Worm (Caenorhabditis elegans) whole organism, L2 larva: ENCODE data around the gene ensh-1.

Source experiments
- R02D3.7 ChIP-seq: fragments of 150-350 bp; optimal IDR thresholded peaks from 2 replicates; lab custom pipeline; 2014; ENCODE audit warnings: missing biosample characterization, missing genetic modification characterization
- alr-1 ChIP-seq: fragments of 150-350 bp; optimal IDR thresholded peaks from 2 replicates; lab custom pipeline; 2014; ENCODE audit warnings: missing biosample characterization, missing genetic modification characterization
- blmp-1 ChIP-seq: sonication (generic microtip); optimal IDR thresholded peaks from 2 replicates; lab custom pipeline; 2017; ENCODE audit warnings: missing genetic modification characterization, mild to moderate bottlenecking, missing compliant biosample characterization, antibody characterized with exemption, moderate library complexity; ENCODE audit not compliant: insufficient read depth
- ceh-82 ChIP-seq: fragments of 150-350 bp; optimal IDR thresholded peaks from 2 replicates; lab custom pipeline; 2014; ENCODE audit warnings: missing biosample characterization, missing genetic modification characterization
- nhr-11 ChIP-seq: fragments of 150-350 bp; optimal IDR thresholded peaks from 2 replicates; lab custom pipeline; 2014; ENCODE audit warnings: missing biosample characterization, missing genetic modification characterization
- nhr-237 ChIP-seq: fragments of 150-350 bp; optimal IDR thresholded peaks from 2 replicates; lab custom pipeline; 2014; ENCODE audit warnings: missing biosample characterization, missing genetic modification characterization
- skn-1 ChIP-seq: sonication (generic microtip); optimal IDR thresholded peaks from 2 replicates; lab custom pipeline; 2017; ENCODE audit warnings: missing biosample characterization, missing genetic modification characterization
- snpc-4 ChIP-seq: fragments of 150-350 bp; optimal IDR thresholded peaks from 2 replicates; lab custom pipeline; 2014; ENCODE audit warnings: missing biosample characterization, missing genetic modification characterization
- unc-39 ChIP-seq: fragments of 150-350 bp; optimal IDR thresholded peaks from 2 replicates; lab custom pipeline; 2014; ENCODE audit warnings: missing biosample characterization, missing genetic modification characterization

DNA sequence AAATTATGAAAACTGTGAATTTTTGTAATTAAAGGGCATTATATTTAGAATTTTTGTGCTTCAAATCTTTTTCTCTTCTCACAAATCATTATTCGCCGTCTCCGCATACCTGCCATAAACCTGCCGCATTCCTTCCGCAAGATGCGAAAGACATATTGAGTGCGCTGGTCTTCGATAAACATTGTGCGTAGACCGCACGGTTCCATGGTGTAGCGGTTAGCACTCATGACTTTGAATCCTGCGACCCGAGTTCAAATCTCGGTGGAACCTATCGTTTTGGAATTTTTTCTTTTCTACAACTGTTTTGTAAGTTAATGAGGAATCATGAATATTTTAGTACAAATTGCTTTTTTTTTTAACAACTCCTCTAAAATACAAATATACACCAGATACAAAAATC is 20.3 kb downstream of the ensh-1 start:
- TF ChIP-seq unc-39 (tag; lab: Kevin White, UChicago), result no peak
- no peak for TF ChIP-seq nhr-11
- no peak for TF ChIP-seq skn-1 (tag; lab: Kevin White, UChicago)
- no peak for TF ChIP-seq ceh-82 (tag; lab: Kevin White, UChicago)
- TF ChIP-seq blmp-1 (tag; lab: Kevin White, UChicago), result no peak
- TF ChIP-seq alr-1 (tag; lab: Kevin White, UChicago), result no peak
- TF ChIP-seq R02D3.7, result no peak
- no peak for TF ChIP-seq nhr-237 (tag; lab: Kevin White, UChicago)
- TF ChIP-seq snpc-4 (tag; lab: Kevin White, UChicago), result no peak
